Worm (Caenorhabditis elegans): ENCODE results near the gene R144.3.

ce11 chrIII:5017550-5017949 lies 4.2 kb upstream of the R144.3 start, which contains the start of gene larp-1:
- TF ChIP-seq mml-1 (tag; optimal IDR thresholded peaks at IDR 0.05), result no peak
- TF ChIP-seq nhr-25 (tag; optimal IDR thresholded peaks at IDR 0.05), result no peak
- TF ChIP-seq fkh-10 (GFP tag; optimal IDR thresholded peaks at IDR 0.05), result no peak
